Worm (Caenorhabditis elegans) whole organism, L4 larva: Measurements from ENCODE around the gene otpl-6.

Experiments used
- D1046.2 ChIP-seq: fragments of 200-800 bp; sonication (Bioruptor generic); IDR thresholded peaks from 2 replicates; pipeline ENCODE4 v1.3.6; 2022; ENCODE audit warnings: missing genetic modification characterization, missing compliant biosample characterization
- R02D3.7 ChIP-seq: fragments of 150-350 bp; sonication (generic microtip); optimal IDR thresholded peaks from 3 replicates; lab custom pipeline; 2014; ENCODE audit warnings: missing biosample characterization, missing genetic modification characterization
- T26A8.4 ChIP-seq: fragments of 200-800 bp; sonication (Bioruptor generic); IDR thresholded peaks from 2 replicates; pipeline ENCODE4 v1.3.6; 2022; ENCODE audit warnings: missing genetic modification characterization, missing compliant biosample characterization
- Y5F2A.4 ChIP-seq: fragments of 200-800 bp; sonication (Bioruptor generic); optimal IDR thresholded peaks from 2 replicates; lab custom pipeline; 2018; ENCODE audit warnings: mild to moderate bottlenecking, missing genetic modification characterization, missing compliant biosample characterization
- fos-1 ChIP-seq: fragments of 150-350 bp; optimal IDR thresholded peaks from 2 replicates; lab custom pipeline; 2014; ENCODE audit warnings: missing biosample characterization, missing genetic modification characterization
- lin-15B ChIP-seq: fragments of 150-350 bp; sonication (generic microtip); optimal IDR thresholded peaks from 3 replicates; lab custom pipeline; 2014; ENCODE audit warnings: missing biosample characterization, missing genetic modification characterization
- mdt-29 ChIP-seq: fragments of 200-800 bp; sonication (Bioruptor generic); IDR thresholded peaks from 2 replicates; pipeline ENCODE4 v1.3.6; 2022; ENCODE audit warnings: missing genetic modification reagents, missing genetic modification characterization, missing compliant biosample characterization
- nhr-77 ChIP-seq: fragments of 150-350 bp; optimal IDR thresholded peaks from 2 replicates; lab custom pipeline; 2014; ENCODE audit warnings: missing biosample characterization, missing genetic modification characterization
- pha-4 ChIP-seq, 2 experiments: fragments of 150-350 bp in 1 of 2; fragments of 200-800 bp in 1 of 2; sonication (Bioruptor generic) in 1 of 2; IDR thresholded peaks in 1 of 2; optimal IDR thresholded peaks in 1 of 2; 2 replicates each; pipeline versions ENCODE4 v1.3.6 to Lab custom; 2014 to 2022; ENCODE audit warnings: missing genetic modification characterization in 2 of 2, missing genetic modification reagents in 2 of 2, missing biosample characterization in 1 of 2, missing compliant biosample characterization in 1 of 2
- snpc-4 ChIP-seq: fragments of 150-350 bp; optimal IDR thresholded peaks from 2 replicates; lab custom pipeline; 2014; ENCODE audit warnings: missing biosample characterization, missing genetic modification characterization
- zag-1 ChIP-seq: fragments of 150-350 bp; optimal IDR thresholded peaks from 2 replicates; lab custom pipeline; 2014; ENCODE audit warnings: missing biosample characterization, missing genetic modification characterization

DNA sequence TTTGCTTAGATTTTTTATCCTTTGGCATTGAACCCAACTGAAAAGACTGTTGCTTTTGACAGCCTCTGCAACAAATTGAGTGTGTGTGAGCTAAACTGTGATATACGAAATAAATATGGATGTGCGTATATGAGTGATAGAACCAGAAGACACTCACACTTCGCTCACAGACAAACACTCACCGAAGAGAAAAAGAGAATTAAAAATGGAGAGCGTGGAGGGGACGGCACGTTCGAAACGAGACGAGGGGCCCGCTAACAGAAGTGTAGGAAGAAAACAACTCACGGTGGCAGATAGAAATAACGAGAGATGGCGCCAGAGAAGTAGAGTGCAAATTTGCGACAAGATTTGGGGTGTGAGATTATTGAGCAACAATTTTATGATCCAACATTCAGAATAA lies 7.6 kb upstream of the otpl-6 start:
- TF ChIP-seq zag-1 (no peak), mdt-29 (GFP tag; lab: Robert Waterston, UW) (no peak), nhr-77 (tag; lab: Kevin White, UChicago) (no peak), T26A8.4 (no peak), R02D3.7 (tag; lab: Kevin White, UChicago) (no peak), fos-1 (tag; lab: Kevin White, UChicago) (no peak), pha-4 (GFP tag; IDR thresholded peaks at IDR 0.05; lab: Robert Waterston, UW) (no peak), pha-4 (tag; optimal IDR thresholded peaks at IDR 0.05; lab: Kevin White, UChicago) (no peak), lin-15B (no peak), D1046.2 (GFP tag; lab: Robert Waterston, UW) (no peak), Y5F2A.4 (GFP tag; lab: Kevin White, UChicago) (no peak), snpc-4 (tag; lab: Kevin White, UChicago) (no peak)
